Fruit fly (Drosophila melanogaster): Measurements from ENCODE around the gene CG42750.
A peak's percentile ranks its signal among the peaks of the same experiment; 100 is the strongest.

Gene CG42750

DNA sequence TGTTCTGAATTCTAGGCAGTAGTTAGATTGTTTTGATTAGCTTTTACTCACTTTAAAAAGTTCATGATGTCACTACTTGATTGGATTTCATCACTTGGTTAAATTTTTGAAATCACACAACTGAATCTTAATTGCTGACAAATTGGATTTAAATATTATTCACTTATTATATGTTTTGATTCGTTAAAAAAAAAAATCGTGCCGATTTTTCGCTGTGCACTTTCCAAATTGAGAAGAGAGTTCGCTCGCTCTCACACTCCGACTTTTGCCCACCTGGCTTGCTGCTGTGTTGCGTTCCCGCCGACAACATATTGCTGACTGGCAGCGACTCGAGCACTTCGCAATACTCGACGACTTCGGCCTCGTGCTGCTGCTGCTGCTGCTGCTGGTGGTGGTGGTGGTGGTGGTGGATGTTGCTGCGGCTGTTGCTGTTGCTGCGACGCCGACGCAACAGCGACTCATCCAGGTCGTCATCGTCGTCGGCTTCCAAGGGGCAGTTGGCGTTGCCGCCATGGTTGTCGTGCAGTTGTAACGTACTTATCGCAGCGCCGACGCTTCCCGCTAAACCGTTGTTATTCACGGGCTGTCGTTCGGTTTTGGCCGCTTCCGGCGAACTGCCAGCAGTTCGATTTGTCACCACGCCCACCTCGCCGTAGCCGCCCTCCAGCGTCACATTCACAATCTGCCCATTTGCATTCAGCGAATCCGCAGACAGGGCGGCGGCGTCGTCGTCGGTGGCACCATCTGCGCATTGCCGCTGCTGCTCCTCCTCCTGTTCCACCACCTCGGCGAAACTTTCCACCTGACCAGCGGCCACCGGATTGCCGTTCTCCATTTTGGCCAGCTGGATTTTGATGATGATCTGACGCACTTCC lies 133.9 kb downstream of the CG42750 start (continued):
- TF ChIP-seq CG11696 (GFP tag; IDR thresholded peaks at IDR 0.05), result no peak
- peak; percentile 43 for TF ChIP-seq bab2 (GFP tag; optimal IDR thresholded peaks at IDR 0.05)
- TF ChIP-seq CG15479 (GFP tag; optimal IDR thresholded peaks at IDR 0.05), result peak; percentile 52
- TF ChIP-seq Gsc (GFP tag; IDR thresholded peaks at IDR 0.05), result no peak
- TF ChIP-seq H2.0 (GFP tag; IDR thresholded peaks at IDR 0.05), result peak; percentile 33; the same call in 1 of the 2 replicates
- peak; percentile 70 for TF ChIP-seq ind (GFP tag; optimal IDR thresholded peaks at IDR 0.05)
- peak; percentile 83 for TF ChIP-seq Asciz (GFP tag; optimal IDR thresholded peaks at IDR 0.05)
- peak; percentile 36 for TF ChIP-seq gsb-n (tag; optimal IDR thresholded peaks at IDR 0.05)
- TF ChIP-seq unc-4 (GFP tag; IDR thresholded peaks at IDR 0.05; ENCODE audit: partially characterized antibody), result no peak
- peak; percentile 57 for TF ChIP-seq CG10147 (GFP tag; optimal IDR thresholded peaks at IDR 0.05)
- peak; percentile 30 for TF ChIP-seq CG4820 (GFP tag; optimal IDR thresholded peaks at IDR 0.05)
- no peak for TF ChIP-seq dmrt11E (tag; optimal IDR thresholded peaks at IDR 0.05)
- 0 out of 2 replicates have a peak, but pooled peaks have one; percentile 16 for TF ChIP-seq wor (GFP tag; IDR thresholded peaks at IDR 0.05)
- TF ChIP-seq Hmr (GFP tag; optimal IDR thresholded peaks at IDR 0.05), result peak; percentile 62
- TF ChIP-seq CG10654 (GFP tag; optimal IDR thresholded peaks at IDR 0.05), result peak; percentile 62
- TF ChIP-seq CG18764 (GFP tag; optimal IDR thresholded peaks at IDR 0.05), result peak; percentile 58
- peak; percentile 43 for TF ChIP-seq CG13296 (GFP tag; optimal IDR thresholded peaks at IDR 0.05)
- peak; percentile 19 for TF ChIP-seq CG1233 (GFP tag; optimal IDR thresholded peaks at IDR 0.05)
- TF ChIP-seq CG12744 (GFP tag; optimal IDR thresholded peaks at IDR 0.05), result no peak
- peak; percentile 59 for TF ChIP-seq dysf (GFP tag; IDR thresholded peaks at IDR 0.05)
- peak; percentile 57 for TF ChIP-seq Atf6 (GFP tag; IDR thresholded peaks at IDR 0.05)
- 0 out of 2 replicates have a peak, but pooled peaks have one; percentile 34 for TF ChIP-seq CG9932 (GFP tag; IDR thresholded peaks at IDR 0.05)
- 0 out of 2 replicates have a peak, but pooled peaks have one; percentile 10 for TF ChIP-seq ara (GFP tag; IDR thresholded peaks at IDR 0.05)
- TF ChIP-seq slp2 (GFP tag; optimal IDR thresholded peaks at IDR 0.05), result peak; percentile 31
- no peak for TF ChIP-seq Elba2 (GFP tag; optimal IDR thresholded peaks at IDR 0.05)
- TF ChIP-seq sens (GFP tag), result peak; percentile 90
- peak; percentile 14 for TF ChIP-seq crc (GFP tag; optimal IDR thresholded peaks at IDR 0.05)
- TF ChIP-seq chinmo (GFP tag; IDR thresholded peaks at IDR 0.05; ENCODE audit: partially characterized antibody), result peak; percentile 78; the same call in 2 of the 4 replicates
- peak in 1 of 3 experiments; percentile 39 for TF ChIP-seq lola (GFP tag; optimal IDR thresholded peaks at IDR 0.05)
- peak; percentile 70 for TF ChIP-seq unpg (GFP tag; optimal IDR thresholded peaks at IDR 0.05)
- no peak for TF ChIP-seq corto (GFP tag; optimal IDR thresholded peaks at IDR 0.05)
- TF ChIP-seq CG10565 (GFP tag; optimal IDR thresholded peaks at IDR 0.05), result no peak
- no peak for TF ChIP-seq CG7963 (GFP tag; IDR thresholded peaks at IDR 0.05; ENCODE audit: partially characterized antibody)
- no peak for TF ChIP-seq prd (optimal IDR thresholded peaks at IDR 0.05)
- peak; percentile 62 for TF ChIP-seq prd (GFP tag; IDR thresholded peaks at IDR 0.05)
- TF ChIP-seq Adf1 (GFP tag; IDR thresholded peaks at IDR 0.05), result peak; percentile 95
- TF ChIP-seq Gug (GFP tag; IDR thresholded peaks at IDR 0.05), result peak; percentile 49; the same call in 2 of the 4 replicates
- peak; percentile 30 for TF ChIP-seq jing (GFP tag; optimal IDR thresholded peaks at IDR 0.05)
- peak; percentile 66 for TF ChIP-seq CG10979 (tag; optimal IDR thresholded peaks at IDR 0.05)
- peak; percentile 84 for TF ChIP-seq Med (GFP tag)
- TF ChIP-seq pb (GFP tag; optimal IDR thresholded peaks at IDR 0.05), result no peak
- TF ChIP-seq Nf-YB (GFP tag; optimal IDR thresholded peaks at IDR 0.05), result peak; percentile 20
- peak; percentile 66 for TF ChIP-seq HHEX (GFP tag; optimal IDR thresholded peaks at IDR 0.05)
- peak; percentile 23; the same call in 1 of the 3 replicates for TF ChIP-seq CG11093 (GFP tag; IDR thresholded peaks at IDR 0.05)
- peak; percentile 67 for TF ChIP-seq az2 (GFP tag; optimal IDR thresholded peaks at IDR 0.05)
- TF ChIP-seq Hey (tag; optimal IDR thresholded peaks at IDR 0.05), result peak; percentile 9
- peak; percentile 87 for TF ChIP-seq HLHmδ (GFP tag; optimal IDR thresholded peaks at IDR 0.05)
- no peak for TF ChIP-seq al (GFP tag; IDR thresholded peaks at IDR 0.05)

All from whole organism, embryonic.